Worm (Caenorhabditis elegans) whole organism, mixed stage, embryonic: ENCODE results near the gene lpr-2.

ENCODE experiments used
- M03D4.4 ChIP-seq: sonication (generic microtip); optimal IDR thresholded peaks from 2 replicates; lab custom pipeline; 2017; ENCODE audit warnings: mild to moderate bottlenecking, missing genetic modification characterization, missing compliant biosample characterization
- bed-3 ChIP-seq: fragments of 200-800 bp; sonication (Bioruptor generic); optimal IDR thresholded peaks from 3 replicates; lab custom pipeline; 2018; ENCODE audit warnings: mild to moderate bottlenecking, missing genetic modification characterization, moderate library complexity, missing compliant biosample characterization
- ceh-39 ChIP-seq: fragments of 150-350 bp; optimal IDR thresholded peaks from 2 replicates; lab custom pipeline; 2014; ENCODE audit warnings: missing biosample characterization, missing genetic modification characterization
- ceh-43 ChIP-seq: fragments of 200-800 bp; sonication (Bioruptor generic); optimal IDR thresholded peaks from 2 replicates; lab custom pipeline; 2018; ENCODE audit warnings: mild to moderate bottlenecking, missing genetic modification characterization, moderate library complexity, missing compliant biosample characterization
- ceh-83 ChIP-seq: fragments of 200-800 bp; sonication (Bioruptor generic); optimal IDR thresholded peaks from 2 replicates; lab custom pipeline; 2018; ENCODE audit warnings: mild to moderate bottlenecking, missing genetic modification characterization, missing compliant biosample characterization
- ces-1 ChIP-seq: fragments of 150-350 bp; optimal IDR thresholded peaks from 2 replicates; lab custom pipeline; 2014; ENCODE audit warnings: missing biosample characterization, missing genetic modification reagents, missing genetic modification characterization
- cnd-1 ChIP-seq: fragments of 200-800 bp; sonication (Bioruptor generic); optimal IDR thresholded peaks from 2 replicates; lab custom pipeline; 2018; ENCODE audit warnings: mild to moderate bottlenecking, missing genetic modification characterization, missing compliant biosample characterization
- elt-1 ChIP-seq: sonication (generic microtip); optimal IDR thresholded peaks from 2 replicates; lab custom pipeline; 2017; ENCODE audit warnings: missing genetic modification characterization, mild to moderate bottlenecking, missing compliant biosample characterization, antibody characterized with exemption, moderate library complexity, borderline replicate concordance; ENCODE audit not compliant: insufficient read depth
- flh-1 ChIP-seq: fragments of 200-800 bp; sonication (Bioruptor generic); optimal IDR thresholded peaks from 2 replicates; lab custom pipeline; 2018; ENCODE audit warnings: mild to moderate bottlenecking, missing genetic modification characterization, moderate library complexity, missing compliant biosample characterization
- lin-13 ChIP-seq: fragments of 150-350 bp; optimal IDR thresholded peaks from 2 replicates; lab custom pipeline; 2014; ENCODE audit warnings: missing biosample characterization, missing genetic modification characterization
- lin-32 ChIP-seq: fragments of 200-800 bp; sonication (Bioruptor generic); optimal IDR thresholded peaks from 2 replicates; lab custom pipeline; 2018; ENCODE audit warnings: mild to moderate bottlenecking, missing genetic modification characterization, missing compliant biosample characterization
- mab-5 ChIP-seq: fragments of 150-350 bp; optimal IDR thresholded peaks from 2 replicates; lab custom pipeline; 2014; ENCODE audit warnings: missing biosample characterization, missing genetic modification characterization
- mep-1 ChIP-seq: fragments of 150-350 bp; optimal IDR thresholded peaks from 2 replicates; lab custom pipeline; 2017; ENCODE audit warnings: missing biosample characterization, missing genetic modification reagents, missing genetic modification characterization, inconsistent platforms
- mls-2 ChIP-seq: sonication (generic microtip); optimal IDR thresholded peaks from 2 replicates; lab custom pipeline; 2016; ENCODE audit warnings: mild to moderate bottlenecking, missing genetic modification characterization, moderate library complexity, missing compliant biosample characterization
- nhr-12 ChIP-seq: fragments of 150-350 bp; optimal IDR thresholded peaks from 2 replicates; lab custom pipeline; 2014; ENCODE audit warnings: missing biosample characterization, missing genetic modification characterization
- nhr-237 ChIP-seq: fragments of 150-350 bp; optimal IDR thresholded peaks from 2 replicates; lab custom pipeline; 2014; ENCODE audit warnings: missing biosample characterization, missing genetic modification characterization
- nhr-28 ChIP-seq: fragments of 150-350 bp; optimal IDR thresholded peaks from 2 replicates; lab custom pipeline; 2014; ENCODE audit warnings: missing biosample characterization, missing genetic modification characterization
- nhr-76 ChIP-seq: sonication (generic microtip); optimal IDR thresholded peaks from 2 replicates; lab custom pipeline; 2017; ENCODE audit warnings: missing biosample characterization, missing genetic modification characterization
- pha-4 ChIP-seq: fragments of 150-350 bp; optimal IDR thresholded peaks from 2 replicates; lab custom pipeline; 2018; ENCODE audit warnings: missing biosample characterization, missing genetic modification reagents, missing genetic modification characterization
- sem-2 ChIP-seq: fragments of 200-800 bp; sonication (Bioruptor generic); optimal IDR thresholded peaks from 2 replicates; lab custom pipeline; 2018; ENCODE audit warnings: mild to moderate bottlenecking, missing genetic modification characterization, missing compliant biosample characterization
- sptf-1 ChIP-seq: sonication (generic microtip); optimal IDR thresholded peaks from 2 replicates; lab custom pipeline; 2017; ENCODE audit warnings: mild to moderate bottlenecking, missing genetic modification characterization, moderate library complexity, missing compliant biosample characterization
- tbx-8 ChIP-seq: fragments of 200-800 bp; sonication (Bioruptor generic); optimal IDR thresholded peaks from 2 replicates; lab custom pipeline; 2018; ENCODE audit warnings: mild to moderate bottlenecking, missing genetic modification characterization, moderate library complexity, missing compliant biosample characterization
- unc-120 ChIP-seq: sonication (generic microtip); optimal IDR thresholded peaks from 2 replicates; lab custom pipeline; 2017; ENCODE audit warnings: missing genetic modification characterization, missing compliant biosample characterization; ENCODE audit not compliant: poor library complexity, severe bottlenecking
- zip-8 ChIP-seq: fragments of 150-350 bp; optimal IDR thresholded peaks from 2 replicates; lab custom pipeline; 2014; ENCODE audit warnings: missing biosample characterization, missing genetic modification characterization
- ztf-11 ChIP-seq: fragments of 150-350 bp; optimal IDR thresholded peaks from 2 replicates; lab custom pipeline; 2014; ENCODE audit warnings: missing biosample characterization, missing genetic modification characterization

lpr-2 gene

DNA sequence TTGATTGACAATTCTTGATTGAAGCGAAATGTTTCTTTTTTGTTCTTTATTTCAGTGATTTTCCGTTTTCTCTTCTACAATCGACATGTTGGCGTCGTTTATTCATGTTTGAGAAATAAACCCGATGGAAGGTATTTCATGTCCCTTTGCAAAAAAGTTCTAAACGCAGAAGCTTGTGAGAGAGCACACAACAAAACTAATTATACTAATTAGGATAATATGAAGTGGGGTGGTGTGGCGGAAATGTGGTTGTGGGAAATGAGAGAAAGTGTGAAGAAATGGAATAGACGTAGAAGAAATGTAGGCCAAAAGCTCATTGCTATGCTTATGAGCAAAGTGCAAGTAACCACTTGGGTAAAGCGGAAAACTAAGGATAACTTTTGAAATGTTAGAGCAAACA lies 3.8 kb downstream of the lpr-2 start:
- TF ChIP-seq M03D4.4 (no peak), ces-1 (GFP tag; lab: Kevin White, UChicago) (peak; percentile 94)

DNA sequence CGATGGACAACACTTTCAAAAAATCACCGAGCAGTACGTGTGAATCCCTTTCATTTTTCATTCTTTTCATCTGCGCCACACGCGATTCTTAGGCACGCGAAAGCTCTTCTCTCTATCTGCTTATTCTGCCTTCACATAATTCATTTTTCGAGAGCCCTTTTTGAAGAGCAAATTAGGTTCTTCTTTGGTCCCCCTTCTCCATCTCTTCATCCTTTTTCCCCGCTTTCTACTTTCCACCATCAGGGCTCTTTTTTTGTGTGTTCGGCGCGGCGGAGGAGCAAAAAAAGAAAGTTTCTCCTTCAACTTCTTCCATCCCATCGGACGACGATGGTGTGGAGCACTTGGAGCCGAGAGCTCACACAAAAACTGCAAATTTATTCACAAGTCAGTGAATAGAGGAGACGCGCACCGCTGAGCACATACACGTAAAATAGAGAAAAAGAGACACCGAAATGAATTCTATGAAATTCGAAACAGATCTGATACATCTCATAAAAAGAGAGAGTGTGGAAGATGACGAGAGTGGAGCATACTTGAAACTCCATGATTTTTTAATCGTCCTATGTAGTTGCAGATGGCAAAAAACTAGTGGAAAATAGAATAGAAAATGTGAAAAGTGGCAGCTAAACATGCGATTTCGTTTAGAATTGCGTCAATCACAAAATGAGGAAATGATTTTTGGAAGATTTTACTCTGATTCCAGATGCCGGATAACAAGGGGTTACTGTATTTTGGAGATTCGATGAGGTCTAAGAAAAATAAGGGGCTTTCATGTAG lies 6.2 kb downstream of the lpr-2 start:
- TF ChIP-seq mls-2 (tag; lab: Kevin White, UChicago) (no peak), sem-2 (GFP tag; lab: Kevin White, UChicago) (no peak), ces-1 (GFP tag; lab: Kevin White, UChicago) (peak; percentile 84)

DNA sequence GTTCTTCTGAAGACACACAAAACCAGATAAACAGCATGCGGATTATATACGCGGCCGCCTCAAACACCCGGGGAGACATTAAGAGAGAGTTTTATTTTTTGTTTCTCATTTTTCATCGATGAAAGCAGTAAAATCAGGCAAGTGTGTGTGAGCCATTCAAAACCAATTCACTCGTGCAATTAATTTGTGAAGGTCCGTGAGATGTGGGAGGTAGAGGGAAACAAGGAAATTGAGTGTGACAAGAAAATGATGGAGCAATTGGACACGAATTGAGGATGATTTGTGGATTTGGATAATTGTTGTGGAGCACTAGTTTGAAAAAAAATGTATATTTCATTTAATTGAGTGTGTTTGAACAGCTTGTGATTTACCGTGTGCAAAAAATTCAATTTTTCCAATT lies 8.8 kb downstream of the lpr-2 start:
- TF ChIP-seq ceh-39 (tag; lab: Kevin White, UChicago) (no peak), pha-4 (tag; lab: Kevin White, UChicago) (no peak), nhr-28 (tag; lab: Kevin White, UChicago) (no peak), bed-3 (GFP tag; lab: Kevin White, UChicago) (no peak), mls-2 (tag; lab: Kevin White, UChicago) (no peak), lin-13 (tag; lab: Kevin White, UChicago) (no peak), ztf-11 (tag; lab: Kevin White, UChicago) (no peak), nhr-76 (tag; lab: Kevin White, UChicago) (no peak), ceh-83 (no peak), M03D4.4 (no peak), lin-32 (no peak), mep-1 (tag; lab: Kevin White, UChicago) (no peak), mab-5 (tag; lab: Kevin White, UChicago) (no peak)
- TF ChIP-seq, all 35 proteins: peak for 0

DNA sequence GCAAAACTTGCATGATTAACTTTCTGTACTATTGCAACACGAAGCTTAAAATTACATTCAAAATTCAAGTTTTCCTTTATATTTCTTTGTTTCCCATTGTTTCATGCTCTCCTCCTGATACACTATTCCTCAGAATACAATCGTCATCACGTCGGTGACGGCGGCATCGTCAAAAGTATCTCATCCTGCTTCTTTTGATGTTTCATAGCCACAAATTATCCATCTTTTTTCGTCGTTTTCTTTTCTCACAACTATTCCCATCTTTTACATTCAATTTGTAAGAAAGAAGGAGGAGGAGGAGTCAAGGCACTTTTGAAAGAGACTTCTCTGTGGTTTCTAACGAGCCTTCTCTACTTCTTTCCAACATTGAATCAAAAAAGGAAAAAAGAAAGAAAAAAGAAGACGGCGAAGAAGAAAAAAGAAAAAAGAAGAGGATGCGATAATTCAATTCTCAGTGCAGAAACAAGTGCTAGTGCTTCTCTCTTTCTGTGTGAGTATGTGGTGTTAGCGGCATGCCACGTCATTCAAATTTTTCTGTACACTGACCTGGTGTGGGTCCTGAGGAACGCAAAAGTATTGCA lies 9.5 kb downstream of the lpr-2 start:
- TF ChIP-seq tbx-8 (GFP tag; lab: Kevin White, UChicago) (no peak), ces-1 (GFP tag; lab: Kevin White, UChicago) (peak; percentile 92), nhr-12 (no peak), sem-2 (GFP tag; lab: Kevin White, UChicago) (no peak)

DNA sequence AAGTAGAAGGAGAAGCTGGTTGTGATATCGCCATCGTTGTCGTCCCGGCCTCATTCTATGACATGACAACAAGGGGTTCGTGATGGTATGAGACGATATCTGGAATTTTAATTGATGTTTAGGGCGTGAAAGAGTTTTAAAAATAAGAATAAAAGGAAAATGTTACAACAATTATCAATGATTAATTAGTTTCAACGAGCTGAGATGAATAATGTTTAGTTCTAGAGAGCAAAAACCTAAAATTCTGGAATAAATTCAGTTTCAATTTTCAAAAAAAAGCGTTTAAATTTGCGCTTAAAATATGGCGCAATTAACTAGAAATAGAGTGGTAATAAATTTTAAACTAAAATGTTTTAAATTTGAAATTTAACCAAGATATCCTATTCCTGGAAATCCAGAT lies 13.5 kb downstream of the lpr-2 start, which contains the start of gene H01G02.3:
H01G02.3 (minus strand) TSS at position 101 of the 400 bp plus-strand sequence.
- TF ChIP-seq flh-1 (GFP tag; lab: Kevin White, UChicago) (no peak), sem-2 (GFP tag; lab: Kevin White, UChicago) (no peak), zip-8 (tag; lab: Kevin White, UChicago) (no peak), ceh-83 (no peak), ceh-43 (GFP tag; lab: Kevin White, UChicago) (no peak), bed-3 (GFP tag; lab: Kevin White, UChicago) (no peak), sptf-1 (tag; lab: Kevin White, UChicago) (no peak), lin-13 (tag; lab: Kevin White, UChicago) (no peak)
- TF ChIP-seq, all 35 proteins: peak for 0

DNA sequence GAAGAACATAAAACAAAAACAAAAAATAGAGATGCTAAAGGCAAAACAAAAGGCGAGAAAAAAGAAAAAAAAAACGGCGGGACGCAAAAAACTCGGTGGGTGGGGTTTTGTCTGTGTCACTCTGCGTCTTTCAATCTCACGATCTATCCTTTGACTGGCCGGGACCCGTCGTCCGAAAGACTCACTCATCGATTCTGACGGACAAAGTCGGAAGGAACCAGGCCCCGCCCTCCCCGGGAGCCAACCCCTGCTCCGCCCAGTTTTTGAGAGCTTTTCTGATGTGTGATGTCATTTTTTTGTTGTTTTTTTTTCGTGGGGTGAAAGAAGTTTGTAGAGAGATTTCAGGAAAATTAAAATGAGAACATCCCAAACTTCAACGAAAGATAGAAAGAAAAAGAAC lies 14.2 kb downstream of the lpr-2 start:
- no peak for TF ChIP-seq nhr-237 (tag; lab: Kevin White, UChicago)
- TF ChIP-seq ces-1 (GFP tag; lab: Kevin White, UChicago): peak; percentile 73

DNA sequence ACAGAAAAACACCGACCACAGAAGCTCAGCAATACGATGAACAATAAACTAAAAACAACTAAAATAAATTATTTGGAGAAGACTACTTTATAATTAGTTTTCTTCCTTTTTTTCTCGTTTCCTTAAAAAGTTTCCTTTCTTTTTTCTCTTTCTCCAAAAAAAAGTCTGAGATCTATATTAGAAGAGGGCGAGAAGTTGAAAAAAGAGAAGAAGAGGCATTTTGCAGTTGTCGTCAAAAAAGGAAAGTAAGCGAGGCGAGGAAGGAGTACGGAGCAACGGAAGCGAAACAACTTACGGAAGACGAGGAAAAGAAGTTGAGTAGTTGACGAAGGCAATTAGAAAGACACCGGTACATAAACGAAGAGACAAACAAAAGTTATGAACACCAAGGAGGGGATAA lies 16.9 kb downstream of the lpr-2 start:
- TF ChIP-seq ztf-11 (tag; lab: Kevin White, UChicago) (no peak), elt-1 (tag; lab: Kevin White, UChicago) (no peak), unc-120 (tag; lab: Kevin White, UChicago) (no peak), cnd-1 (tag; lab: Kevin White, UChicago) (no peak), M03D4.4 (no peak), mab-5 (tag; lab: Kevin White, UChicago) (no peak), ceh-83 (no peak), sptf-1 (tag; lab: Kevin White, UChicago) (no peak), mls-2 (tag; lab: Kevin White, UChicago) (no peak)
